Fruit fly (Drosophila melanogaster): ENCODE results near the gene hob.

The hob gene

DNA sequence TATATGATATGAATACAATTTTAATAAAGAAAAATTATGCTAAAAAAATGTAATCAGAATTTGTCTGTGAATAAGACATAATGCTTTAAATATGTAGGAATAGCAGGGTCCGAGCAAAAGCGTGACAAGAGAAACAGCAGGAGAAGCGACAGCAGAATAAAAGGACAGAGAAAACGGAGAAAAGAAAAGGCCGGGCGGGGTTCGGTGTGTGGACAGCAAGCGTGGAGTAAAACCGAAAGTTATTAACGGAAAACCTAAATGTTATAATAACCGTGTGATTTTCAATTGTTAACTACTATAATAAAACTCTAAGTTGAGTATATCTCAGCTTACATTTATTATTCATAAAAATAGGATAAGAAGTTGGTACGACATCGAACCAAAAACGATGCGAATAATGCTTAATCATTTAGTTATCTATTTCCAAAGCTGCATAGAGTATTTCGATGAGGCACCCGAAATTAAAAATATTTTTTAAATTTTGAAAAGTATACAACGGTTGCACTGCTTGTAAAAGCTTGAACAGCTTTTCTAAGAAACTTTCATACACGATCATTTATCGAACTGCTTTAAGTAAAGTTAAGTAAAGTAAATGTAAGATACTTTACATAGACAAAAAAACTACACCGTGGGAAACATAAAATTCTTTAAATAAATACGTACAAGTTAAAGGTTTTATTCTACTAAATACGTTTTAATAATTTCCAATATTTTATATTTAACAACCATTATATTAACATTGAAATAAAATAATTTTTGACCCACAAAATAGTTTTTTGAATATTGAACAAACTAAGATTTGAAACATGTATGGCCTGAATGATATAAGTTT lies 33.2 kb upstream of the hob start:
- no peak for TF ChIP-seq CG14655 (GFP tag; optimal IDR thresholded peaks at IDR 0.05)
- TF ChIP-seq CG32121 (GFP tag; IDR thresholded peaks at IDR 0.05): 0 out of 2 replicates have a peak, but pooled peaks have one; percentile 10
- peak; percentile 9 for TF ChIP-seq CG8301 (tag; optimal IDR thresholded peaks at IDR 0.05)
- TF ChIP-seq rn (GFP tag; IDR thresholded peaks at IDR 0.05): no peak
- peak; percentile 0 for TF ChIP-seq CG9948 (tag; optimal IDR thresholded peaks at IDR 0.05)
- 0 out of 2 replicates have a peak, but pooled peaks have one; percentile 20 for TF ChIP-seq CG12605 (GFP tag; IDR thresholded peaks at IDR 0.05)

- TF ChIP-seq CG34367 (tag; optimal IDR thresholded peaks at IDR 0.05) (no peak), CG4496 (GFP tag; IDR thresholded peaks at IDR 0.05) (no peak), CG14655 (GFP tag; optimal IDR thresholded peaks at IDR 0.05) (no peak), CG8159 (tag; optimal IDR thresholded peaks at IDR 0.05) (no peak)
Observed at dm6 chr3L:3250922-3251658, 32.4 kb upstream of the hob start.

DNA sequence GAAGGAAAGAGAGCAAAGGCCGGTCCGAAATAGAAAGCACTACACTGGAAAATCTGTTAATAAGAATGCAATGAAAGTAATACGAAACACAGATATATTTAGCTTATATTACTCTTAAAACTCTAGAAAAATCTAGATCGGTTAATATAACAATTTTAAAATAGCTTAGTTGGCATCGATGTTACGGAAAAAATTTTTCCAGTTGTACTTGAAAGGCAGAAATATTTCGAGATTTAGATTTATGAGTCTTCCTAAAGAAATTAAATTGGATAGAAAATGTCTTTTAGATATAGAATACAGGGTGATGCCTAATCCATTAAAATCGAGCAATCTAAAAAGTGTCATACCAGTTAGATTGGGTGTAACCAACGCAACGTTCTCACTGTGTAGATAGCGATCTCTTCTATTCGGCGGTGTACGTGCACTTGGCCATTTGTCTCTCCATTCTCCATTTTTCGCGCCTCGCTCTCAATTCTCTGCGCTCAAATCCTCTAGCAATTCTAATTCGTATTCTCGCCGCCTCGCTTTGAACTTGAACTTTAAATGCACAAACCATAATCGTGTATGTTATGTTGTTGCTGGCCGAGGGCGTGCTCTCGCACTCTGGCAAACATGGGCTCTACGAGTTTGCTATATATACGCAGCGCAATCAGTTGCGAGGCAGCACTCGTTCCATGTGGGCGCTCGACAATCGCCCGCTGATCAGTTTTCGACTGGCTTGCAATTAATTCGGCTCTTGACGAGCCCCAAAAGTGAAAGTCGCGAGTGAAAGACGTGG lies 31.5 kb upstream of the hob start:
- TF ChIP-seq fd96Ca (GFP tag; IDR thresholded peaks at IDR 0.05): peak; percentile 78
- TF ChIP-seq CG15710 (tag; optimal IDR thresholded peaks at IDR 0.05): peak; percentile 64
- TF ChIP-seq CG32121 (GFP tag; IDR thresholded peaks at IDR 0.05): peak; percentile 80
- peak; percentile 81 for TF ChIP-seq Pif1A (GFP tag; optimal IDR thresholded peaks at IDR 0.05)
- peak; percentile 12; the same call in 1 of the 2 replicates for TF ChIP-seq rn (GFP tag; IDR thresholded peaks at IDR 0.05)
- peak; percentile 85 for TF ChIP-seq CG4496 (GFP tag; IDR thresholded peaks at IDR 0.05)
- TF ChIP-seq EcR (GFP tag; optimal IDR thresholded peaks at IDR 0.05): no peak
- no peak for TF ChIP-seq gl (tag; optimal IDR thresholded peaks at IDR 0.05)
- no peak for TF ChIP-seq Snoo (tag; optimal IDR thresholded peaks at IDR 0.05)
- TF ChIP-seq CG14655 (GFP tag; optimal IDR thresholded peaks at IDR 0.05): peak; percentile 98
- TF ChIP-seq Ets98B (GFP tag; IDR thresholded peaks at IDR 0.05): peak; percentile 76
- peak; percentile 72 for TF ChIP-seq Pif1B (GFP tag; optimal IDR thresholded peaks at IDR 0.05)
- peak; percentile 63 for TF ChIP-seq CG8159 (tag; optimal IDR thresholded peaks at IDR 0.05)
- peak; percentile 71 for TF ChIP-seq CG17806 (tag; optimal IDR thresholded peaks at IDR 0.05)
- TF ChIP-seq CG12605 (GFP tag; IDR thresholded peaks at IDR 0.05): 0 out of 2 replicates have a peak, but pooled peaks have one; percentile 8
- peak; percentile 72 for TF ChIP-seq CG34367 (tag; optimal IDR thresholded peaks at IDR 0.05)
- peak; percentile 73 for TF ChIP-seq CG10348 (GFP tag; IDR thresholded peaks at IDR 0.05)
- TF ChIP-seq CG9948 (tag; optimal IDR thresholded peaks at IDR 0.05): peak; percentile 85
- peak; percentile 34 for TF ChIP-seq CG13204 (GFP tag; optimal IDR thresholded peaks at IDR 0.05)
- TF ChIP-seq D1 (tag; optimal IDR thresholded peaks at IDR 0.05): peak; percentile 52
- TF ChIP-seq CG8301 (tag; optimal IDR thresholded peaks at IDR 0.05): peak; percentile 96

- TF ChIP-seq CG15710 (tag; optimal IDR thresholded peaks at IDR 0.05): no peak
- no peak for TF ChIP-seq gl (tag; optimal IDR thresholded peaks at IDR 0.05)
- TF ChIP-seq CG9948 (tag; optimal IDR thresholded peaks at IDR 0.05): no peak
- no peak for TF ChIP-seq D1 (tag; optimal IDR thresholded peaks at IDR 0.05)
Observed at dm6 chr3L:3249664-3249996, 30.9 kb upstream of the hob start.

DNA sequence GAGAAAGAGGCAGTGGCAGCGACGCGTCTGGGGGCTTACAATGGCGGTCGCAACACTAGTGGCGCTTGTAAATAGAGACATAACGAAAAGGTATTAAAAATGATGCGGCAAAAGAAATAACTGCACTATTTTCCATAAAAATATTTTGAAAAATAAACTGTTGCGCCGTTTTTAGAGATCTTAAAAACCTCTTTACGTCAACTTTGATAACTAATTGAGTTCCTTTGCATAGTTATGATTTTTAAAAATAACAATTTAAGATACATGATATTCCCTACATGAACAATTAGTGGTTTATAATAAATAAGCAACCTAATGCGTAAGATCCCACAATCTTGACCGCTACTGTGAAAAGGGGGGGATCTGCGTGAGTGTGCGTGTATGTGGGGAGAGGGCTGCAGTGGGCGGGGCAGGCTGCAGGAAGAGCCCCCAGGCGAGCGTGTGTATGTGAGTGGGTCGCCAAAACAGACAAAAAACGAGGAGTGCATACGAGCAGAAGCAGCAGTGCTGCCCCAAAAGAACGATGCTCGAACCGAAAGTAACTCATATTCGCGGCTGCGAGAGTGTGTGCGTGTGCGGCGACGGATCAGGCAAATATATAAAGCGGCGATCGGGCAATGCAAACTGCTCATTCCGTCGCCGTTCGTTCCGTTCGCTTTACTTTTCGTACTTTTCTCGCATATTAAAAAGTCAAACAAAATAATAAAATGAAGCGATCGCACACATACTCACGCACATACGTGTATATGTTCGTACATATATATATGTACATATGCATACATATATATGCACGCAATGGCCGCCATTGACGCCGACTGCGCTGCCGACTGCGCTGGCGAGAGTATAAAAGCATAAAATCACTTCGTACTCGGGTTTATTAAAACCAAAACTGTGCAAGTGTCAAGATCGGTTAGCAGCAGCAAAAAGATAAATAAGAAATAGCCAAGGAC lies 30.3 kb upstream of the hob start:
- TF ChIP-seq CG15710 (tag; optimal IDR thresholded peaks at IDR 0.05) (peak; percentile 98), CG12605 (GFP tag; IDR thresholded peaks at IDR 0.05) (peak; percentile 72), CG4496 (GFP tag; IDR thresholded peaks at IDR 0.05) (peak; percentile 67), Snoo (tag; optimal IDR thresholded peaks at IDR 0.05) (peak; percentile 47), EcR (GFP tag; optimal IDR thresholded peaks at IDR 0.05) (peak; percentile 90), CG8159 (tag; optimal IDR thresholded peaks at IDR 0.05) (peak; percentile 99), CG13204 (GFP tag; optimal IDR thresholded peaks at IDR 0.05) (peak; percentile 94), Pif1B (GFP tag; optimal IDR thresholded peaks at IDR 0.05) (peak; percentile 94), gl (tag; optimal IDR thresholded peaks at IDR 0.05) (peak; percentile 84), CG10348 (GFP tag; IDR thresholded peaks at IDR 0.05) (no peak; the same call in 1 of the 2 replicates), D1 (tag; optimal IDR thresholded peaks at IDR 0.05) (peak; percentile 97), CG34367 (tag; optimal IDR thresholded peaks at IDR 0.05) (peak; percentile 96), rn (GFP tag; IDR thresholded peaks at IDR 0.05) (peak; percentile 66; the same call in 1 of the 2 replicates), CG8301 (tag; optimal IDR thresholded peaks at IDR 0.05) (peak; percentile 91), Ets98B (GFP tag; IDR thresholded peaks at IDR 0.05) (peak; percentile 69), CG14655 (GFP tag; optimal IDR thresholded peaks at IDR 0.05) (peak; percentile 93), CG32121 (GFP tag; IDR thresholded peaks at IDR 0.05) (peak; percentile 83), Pif1A (GFP tag; optimal IDR thresholded peaks at IDR 0.05) (peak; percentile 96), fd96Ca (GFP tag; IDR thresholded peaks at IDR 0.05) (peak; percentile 82; the same call in 2 of the 3 replicates), CG17806 (tag; optimal IDR thresholded peaks at IDR 0.05) (peak; percentile 95), CG9948 (tag; optimal IDR thresholded peaks at IDR 0.05) (peak; percentile 98)

All from whole organism, pupa.